Worm (Caenorhabditis elegans) whole organism, L4 larva: ENCODE results near the gene F46E10.18.
A peak's percentile ranks its signal among the peaks of the same experiment; 100 is the strongest.

Experiments
- F10B5.3 ChIP-seq: sonication (generic microtip); optimal IDR thresholded peaks from 2 replicates; lab custom pipeline; 2016; ENCODE audit warnings: mild to moderate bottlenecking, missing genetic modification characterization, missing compliant biosample characterization
- F49E8.2 ChIP-seq: sonication (generic microtip); optimal IDR thresholded peaks from 2 replicates; lab custom pipeline; 2016; ENCODE audit warnings: missing compliant biosample characterization, mild to moderate bottlenecking, missing genetic modification characterization, borderline replicate concordance
- T26A8.4 ChIP-seq: fragments of 200-800 bp; sonication (Bioruptor generic); IDR thresholded peaks from 2 replicates; pipeline ENCODE4 v1.3.6; 2022; ENCODE audit warnings: missing genetic modification characterization, missing compliant biosample characterization
- Y48G9A.11 ChIP-seq: fragments of 200-800 bp; sonication (Bioruptor generic); IDR thresholded peaks from 2 replicates; pipeline ENCODE4 v1.3.6; 2022; ENCODE audit warnings: missing genetic modification reagents, missing genetic modification characterization, missing compliant biosample characterization
- aly-2 ChIP-seq: sonication (generic microtip); optimal IDR thresholded peaks from 2 replicates; lab custom pipeline; 2018; ENCODE audit warnings: missing biosample characterization, missing genetic modification characterization
- arid-1 ChIP-seq: fragments of 200-800 bp; sonication (Bioruptor generic); conservative IDR thresholded peaks from 2 replicates; pipeline ENCODE4 v1.3.6; 2022; ENCODE audit warnings: missing genetic modification reagents, missing genetic modification characterization, missing compliant biosample characterization
- ceh-28 ChIP-seq: fragments of 150-350 bp; optimal IDR thresholded peaks from 2 replicates; lab custom pipeline; 2014; ENCODE audit warnings: missing biosample characterization, missing genetic modification reagents, missing genetic modification characterization
- ctbp-1 ChIP-seq: fragments of 200-800 bp; sonication (Bioruptor generic); IDR thresholded peaks from 2 replicates; pipeline ENCODE4 v1.3.6; 2022; ENCODE audit warnings: missing genetic modification reagents, missing genetic modification characterization, missing compliant biosample characterization
- daf-16 ChIP-seq, 3 experiments: sonication (generic microtip); optimal IDR thresholded peaks; 2 replicates each; lab custom pipeline; 2016 to 2017; ENCODE audit warnings: missing genetic modification characterization in 3 of 3, missing genetic modification reagents in 3 of 3, mild to moderate bottlenecking in 2 of 3, missing compliant biosample characterization in 2 of 3, missing biosample characterization in 1 of 3, moderate library complexity in 1 of 3
- daf-19 ChIP-seq: fragments of 200-800 bp; sonication (Bioruptor generic); conservative IDR thresholded peaks from 2 replicates; pipeline ENCODE4 v1.3.6; 2022; ENCODE audit warnings: missing genetic modification characterization, missing compliant biosample characterization
- daf-8 ChIP-seq: fragments of 200-800 bp; sonication (Bioruptor generic); IDR thresholded peaks from 2 replicates; pipeline ENCODE4 v1.3.6; 2022; ENCODE audit warnings: missing genetic modification characterization, missing compliant biosample characterization
- dmd-8 ChIP-seq: fragments of 200-800 bp; sonication (Bioruptor generic); IDR thresholded peaks from 2 replicates; pipeline ENCODE4 v1.3.6; 2022; ENCODE audit warnings: missing genetic modification characterization, missing compliant biosample characterization
- dve-1 ChIP-seq: sonication (generic microtip); optimal IDR thresholded peaks from 2 replicates; lab custom pipeline; 2017; ENCODE audit warnings: antibody characterized with exemption, mild to moderate bottlenecking, missing genetic modification characterization, missing compliant biosample characterization; ENCODE audit not compliant: insufficient read depth
- hlh-30 ChIP-seq: sonication (generic microtip); optimal IDR thresholded peaks from 2 replicates; lab custom pipeline; 2017; ENCODE audit warnings: antibody characterized with exemption, mild to moderate bottlenecking, missing genetic modification characterization, missing compliant biosample characterization; ENCODE audit not compliant: insufficient read depth
- jun-1 ChIP-seq: fragments of 150-350 bp; optimal IDR thresholded peaks from 2 replicates; lab custom pipeline; 2014; ENCODE audit warnings: missing biosample characterization, missing genetic modification reagents, missing genetic modification characterization
- lim-7 ChIP-seq: fragments of 200-800 bp; sonication (Bioruptor generic); IDR thresholded peaks from 2 replicates; pipeline ENCODE4 v1.3.6; 2022; ENCODE audit warnings: missing genetic modification characterization, missing compliant biosample characterization
- lin-1 ChIP-seq: fragments of 200-800 bp; sonication (Bioruptor generic); IDR thresholded peaks from 2 replicates; pipeline ENCODE4 v1.3.6; 2022; ENCODE audit warnings: missing genetic modification reagents, missing genetic modification characterization, missing compliant biosample characterization
- lin-15B ChIP-seq: fragments of 150-350 bp; sonication (generic microtip); optimal IDR thresholded peaks from 3 replicates; lab custom pipeline; 2014; ENCODE audit warnings: missing biosample characterization, missing genetic modification characterization
- lin-29 ChIP-seq: fragments of 200-800 bp; sonication (Bioruptor generic); IDR thresholded peaks from 2 replicates; pipeline ENCODE4 v1.3.6; 2022; ENCODE audit warnings: missing genetic modification reagents, missing genetic modification characterization, missing compliant biosample characterization
- lin-39 ChIP-seq: fragments of 150-350 bp; optimal IDR thresholded peaks from 2 replicates; lab custom pipeline; 2014; ENCODE audit warnings: missing biosample characterization, missing genetic modification reagents, missing genetic modification characterization
- lir-3 ChIP-seq: sonication (generic microtip); optimal IDR thresholded peaks from 2 replicates; lab custom pipeline; 2016; ENCODE audit warnings: mild to moderate bottlenecking, missing genetic modification characterization, missing compliant biosample characterization
- madf-5 ChIP-seq, 2 experiments: fragments of 200-800 bp; sonication (Bioruptor generic); IDR thresholded peaks; 2 replicates each; pipeline ENCODE4 v1.3.6; 2022; ENCODE audit warnings: missing compliant biosample characterization in 2 of 2, missing genetic modification characterization in 2 of 2
- mdt-29 ChIP-seq: fragments of 200-800 bp; sonication (Bioruptor generic); IDR thresholded peaks from 2 replicates; pipeline ENCODE4 v1.3.6; 2022; ENCODE audit warnings: missing genetic modification reagents, missing genetic modification characterization, missing compliant biosample characterization
- mxl-3 ChIP-seq: fragments of 200-800 bp; sonication (Bioruptor generic); optimal IDR thresholded peaks from 2 replicates; lab custom pipeline; 2018; ENCODE audit warnings: mild to moderate bottlenecking, missing genetic modification characterization, missing compliant biosample characterization
- nhr-111 ChIP-seq: fragments of 200-800 bp; sonication (Bioruptor generic); optimal IDR thresholded peaks from 2 replicates; lab custom pipeline; 2018; ENCODE audit warnings: mild to moderate bottlenecking, missing genetic modification characterization, missing compliant biosample characterization
- nhr-25 ChIP-seq: sonication (generic microtip); optimal IDR thresholded peaks from 2 replicates; lab custom pipeline; 2017; ENCODE audit warnings: missing genetic modification characterization, mild to moderate bottlenecking, missing compliant biosample characterization, antibody characterized with exemption, moderate library complexity, borderline replicate concordance; ENCODE audit not compliant: insufficient read depth
- nhr-28 ChIP-seq: fragments of 150-350 bp; optimal IDR thresholded peaks from 2 replicates; lab custom pipeline; 2014; ENCODE audit warnings: missing biosample characterization, missing genetic modification characterization
- nhr-42 ChIP-seq: fragments of 200-800 bp; sonication (Bioruptor generic); IDR thresholded peaks from 2 replicates; pipeline ENCODE4 v1.3.6; 2022; ENCODE audit warnings: missing genetic modification characterization, missing compliant biosample characterization
- nhr-77 ChIP-seq: fragments of 150-350 bp; optimal IDR thresholded peaks from 2 replicates; lab custom pipeline; 2014; ENCODE audit warnings: missing biosample characterization, missing genetic modification characterization
- snpc-1.2 ChIP-seq: fragments of 200-800 bp; sonication (Bioruptor generic); IDR thresholded peaks from 2 replicates; pipeline ENCODE4 v1.3.6; 2022; ENCODE audit warnings: missing genetic modification reagents, missing genetic modification characterization, missing compliant biosample characterization
- snpc-4 ChIP-seq: fragments of 150-350 bp; optimal IDR thresholded peaks from 2 replicates; lab custom pipeline; 2014; ENCODE audit warnings: missing biosample characterization, missing genetic modification characterization
- spr-3 ChIP-seq: fragments of 200-800 bp; sonication (Bioruptor generic); optimal IDR thresholded peaks from 2 replicates; lab custom pipeline; 2018; ENCODE audit warnings: mild to moderate bottlenecking, missing genetic modification characterization, missing compliant biosample characterization
- tra-1 ChIP-seq: fragments of 200-800 bp; sonication (Bioruptor generic); IDR thresholded peaks from 2 replicates; pipeline ENCODE4 v1.3.6; 2022; ENCODE audit warnings: missing genetic modification reagents, missing genetic modification characterization, missing compliant biosample characterization
- unc-39 ChIP-seq: sonication (generic microtip); optimal IDR thresholded peaks from 2 replicates; lab custom pipeline; 2017; ENCODE audit warnings: missing biosample characterization, missing genetic modification characterization
- vab-7 ChIP-seq: fragments of 200-800 bp; sonication (Bioruptor generic); IDR thresholded peaks from 2 replicates; pipeline ENCODE4 v1.3.6; 2022; ENCODE audit warnings: missing genetic modification reagents, missing genetic modification characterization, missing compliant biosample characterization
- zfp-3 ChIP-seq: fragments of 200-800 bp; sonication (Bioruptor generic); conservative IDR thresholded peaks from 2 replicates; pipeline ENCODE4 v1.3.6; 2022; ENCODE audit warnings: missing genetic modification reagents, missing genetic modification characterization, missing compliant biosample characterization
- zip-11 ChIP-seq: fragments of 200-800 bp; sonication (Bioruptor generic); IDR thresholded peaks from 2 replicates; pipeline ENCODE4 v1.3.6; 2022; ENCODE audit warnings: missing genetic modification characterization, missing compliant biosample characterization

Gene F46E10.18

ce11 chrV:6551707-6552390, 31.0 kb downstream of the F46E10.18 start, which contains the start of gene twk-10 (continued):
- TF ChIP-seq lin-39, result no peak
- TF ChIP-seq lin-29, result no peak
- no peak for TF ChIP-seq lin-15B (tag; lab: Kevin White, UChicago)
- TF ChIP-seq daf-16 (GFP tag; optimal IDR thresholded peaks at IDR 0.05; lab: Kevin White, UChicago), result peak in 1 of 2 experiments; percentile 62
- TF ChIP-seq daf-16 (tag; optimal IDR thresholded peaks at IDR 0.05; lab: Kevin White, UChicago), result peak; percentile 46
- TF ChIP-seq ctbp-1 (GFP tag; lab: Robert Waterston, UW), result 0 out of 2 replicates have a peak, but pooled peaks have one; percentile 27
- TF ChIP-seq T26A8.4 (GFP tag; lab: Robert Waterston, UW), result peak; percentile 52; the same call in 1 of the 2 replicates
- TF ChIP-seq dve-1, result peak; percentile 63
- TF ChIP-seq snpc-4 (tag; lab: Kevin White, UChicago), result no peak
- no peak for TF ChIP-seq aly-2
- TF ChIP-seq ceh-28 (tag; lab: Kevin White, UChicago), result no peak
- TF ChIP-seq daf-19 (GFP tag; lab: Robert Waterston, UW), result 0 out of 2 replicates have a peak, but pooled peaks have one; percentile 63
- peak; percentile 83 for TF ChIP-seq tra-1 (GFP tag; lab: Robert Waterston, UW)
- no peak for TF ChIP-seq mxl-3 (GFP tag; lab: Kevin White, UChicago)
- no peak for TF ChIP-seq jun-1 (tag; lab: Kevin White, UChicago)
- peak; percentile 78 for TF ChIP-seq vab-7 (GFP tag; lab: Robert Waterston, UW)
- TF ChIP-seq nhr-42 (GFP tag; lab: Robert Waterston, UW), result no peak
- TF ChIP-seq hlh-30, result peak; percentile 15
- no peak for TF ChIP-seq zip-11 (GFP tag; lab: Robert Waterston, UW)
- no peak for TF ChIP-seq F10B5.3 (tag; lab: Kevin White, UChicago)
- no peak for TF ChIP-seq unc-39 (tag; lab: Kevin White, UChicago)
- TF ChIP-seq lir-3, result no peak
- TF ChIP-seq nhr-77, result peak; percentile 30
- no peak for TF ChIP-seq daf-8 (GFP tag; lab: Robert Waterston, UW)
- peak; percentile 21 for TF ChIP-seq nhr-111
- no peak for TF ChIP-seq zfp-3 (GFP tag; lab: Robert Waterston, UW)
- peak; percentile 86 for TF ChIP-seq lim-7 (GFP tag; lab: Robert Waterston, UW)
- 0 out of 2 replicates have a peak, but pooled peaks have one; percentile 42 for TF ChIP-seq lin-1
- peak; percentile 76; the same call in 1 of the 2 replicates for TF ChIP-seq dmd-8
- TF ChIP-seq mdt-29 (GFP tag; lab: Robert Waterston, UW), result peak; percentile 64; the same call in 1 of the 2 replicates
- TF ChIP-seq Y48G9A.11 (GFP tag; lab: Robert Waterston, UW), result peak; percentile 69; the same call in 1 of the 2 replicates
- TF ChIP-seq madf-5 (GFP tag; IDR thresholded peaks at IDR 0.05; lab: Robert Waterston, UW), result 0 out of 4 replicates have a peak, but pooled peaks of 1 of the 2 experiments have one; percentile 59
- no peak for TF ChIP-seq spr-3 (GFP tag; lab: Kevin White, UChicago)

- no peak for TF ChIP-seq nhr-28 (tag; lab: Kevin White, UChicago)
- TF ChIP-seq nhr-25, result no peak
- TF ChIP-seq F49E8.2 (tag; lab: Kevin White, UChicago), result no peak
- no peak for TF ChIP-seq arid-1
- no peak for TF ChIP-seq snpc-1.2 (GFP tag; lab: Robert Waterston, UW)
Measured at ce11 chrV:6554308-6554707, 33.5 kb downstream of the F46E10.18 start, which contains the start of gene K04A8.19. K04A8.19 (minus strand) TSS chrV:6554408.

- no peak for TF ChIP-seq vab-7 (GFP tag; lab: Robert Waterston, UW)
- TF ChIP-seq hlh-30, result no peak
Measured at ce11 chrV:6557035-6557434, 36.2 kb downstream of the F46E10.18 start, which contains the start of gene spp-27. spp-27 (minus strand) TSS chrV:6557135.
